Worm (Caenorhabditis elegans): ENCODE data around the gene K07H8.12.

The K07H8.12 gene

ce11 chrIV:8276609-8277008 lies at the start of gene K07H8.12:
TSS of gene K07H8.12 (minus strand) at chrIV:8276709.
- TF ChIP-seq pqm-1 (tag; optimal IDR thresholded peaks at IDR 0.05) (no peak), sox-4 (tag; optimal IDR thresholded peaks at IDR 0.05) (no peak), tbx-7 (tag; optimal IDR thresholded peaks at IDR 0.05) (no peak), elt-2 (tag; optimal IDR thresholded peaks at IDR 0.05) (no peak), hlh-6 (tag; optimal IDR thresholded peaks at IDR 0.05) (no peak), ceh-24 (tag; optimal IDR thresholded peaks at IDR 0.05) (no peak), hlh-13 (GFP tag; optimal IDR thresholded peaks at IDR 0.05) (no peak), syd-9 (tag; optimal IDR thresholded peaks at IDR 0.05) (no peak), mec-3 (tag; optimal IDR thresholded peaks at IDR 0.05; ENCODE audit: borderline replicate concordance) (no peak), elt-4 (tag; optimal IDR thresholded peaks at IDR 0.05) (no peak), K09A11.1 (tag; optimal IDR thresholded peaks at IDR 0.05; ENCODE audit: insufficient read depth) (no peak), ets-4 (tag; optimal IDR thresholded peaks at IDR 0.05) (no peak), ceh-2 (tag; optimal IDR thresholded peaks at IDR 0.05) (no peak), madf-2 (tag; optimal IDR thresholded peaks at IDR 0.05) (no peak), F13H6.1 (tag; optimal IDR thresholded peaks at IDR 0.05) (no peak), fkh-10 (GFP tag; optimal IDR thresholded peaks at IDR 0.05) (no peak), hlh-8 (tag; optimal IDR thresholded peaks at IDR 0.05) (no peak), unc-42 (tag; optimal IDR thresholded peaks at IDR 0.05) (no peak)

- TF ChIP-seq C38D4.7 (GFP tag; optimal IDR thresholded peaks at IDR 0.05) (no peak), unc-3 (GFP tag; conservative IDR thresholded peaks at IDR 0.05) (no peak), unc-3 (tag; optimal IDR thresholded peaks at IDR 0.05) (no peak)
Measured at ce11 chrIV:8325667-8326066, 49.2 kb upstream of the K07H8.12 start, which contains the start of gene F35H10.3. TSS of gene F35H10.3 (plus strand) at chrIV:8325967.

- TF ChIP-seq madf-2 (tag; optimal IDR thresholded peaks at IDR 0.05) (no peak), hlh-13 (GFP tag; optimal IDR thresholded peaks at IDR 0.05) (no peak), che-1 (tag; optimal IDR thresholded peaks at IDR 0.05) (no peak), fax-1 (tag; optimal IDR thresholded peaks at IDR 0.05) (no peak), pha-2 (tag; optimal IDR thresholded peaks at IDR 0.05) (no peak), fkh-6 (tag; optimal IDR thresholded peaks at IDR 0.05) (no peak), zip-5 (tag; optimal IDR thresholded peaks at IDR 0.05) (no peak), unc-42 (tag; optimal IDR thresholded peaks at IDR 0.05) (no peak), pag-3 (tag; optimal IDR thresholded peaks at IDR 0.05; ENCODE audit: borderline replicate concordance) (no peak), ceh-48 (tag; optimal IDR thresholded peaks at IDR 0.05) (no peak), mec-3 (tag; optimal IDR thresholded peaks at IDR 0.05; ENCODE audit: borderline replicate concordance) (no peak), nhr-232 (tag; optimal IDR thresholded peaks at IDR 0.05) (no peak)
Measured at ce11 chrIV:8318799-8319198, 42.3 kb upstream of the K07H8.12 start.

- TF ChIP-seq gmeb-2 (tag; optimal IDR thresholded peaks at IDR 0.05) (no peak), K02D7.2 (tag; optimal IDR thresholded peaks at IDR 0.05) (no peak), unc-86 (tag; optimal IDR thresholded peaks at IDR 0.05) (no peak), K09A11.1 (tag; optimal IDR thresholded peaks at IDR 0.05; ENCODE audit: insufficient read depth) (no peak), ceh-14 (tag; optimal IDR thresholded peaks at IDR 0.05) (no peak), unc-3 (GFP tag; conservative IDR thresholded peaks at IDR 0.05) (no peak), unc-3 (tag; optimal IDR thresholded peaks at IDR 0.05) (no peak), pha-2 (tag; optimal IDR thresholded peaks at IDR 0.05) (no peak)
Measured at ce11 chrIV:8317800-8318199, 41.3 kb upstream of the K07H8.12 start.

- no peak for TF ChIP-seq pax-1 (tag; optimal IDR thresholded peaks at IDR 0.05)
- TF ChIP-seq unc-86 (tag; optimal IDR thresholded peaks at IDR 0.05), result no peak
- TF ChIP-seq rnt-1 (tag; optimal IDR thresholded peaks at IDR 0.05), result no peak
- TF ChIP-seq ceh-30 (tag; optimal IDR thresholded peaks at IDR 0.05), result no peak
Measured at ce11 chrIV:8312846-8313245, 36.3 kb upstream of the K07H8.12 start, which contains the start of gene F35H10.10. TSS of gene F35H10.10 (minus strand) at chrIV:8312946.

Measured in whole organism, late embryonic.